Fruit fly (Drosophila melanogaster): ENCODE data around the gene CG16700.

The CG16700 gene

dm6 chrX:17093900-17094446, 2.3 kb downstream of the CG16700 start:
- no peak for TF ChIP-seq Hr96 (GFP tag; optimal IDR thresholded peaks at IDR 0.05)
- TF ChIP-seq CG7101 (tag; optimal IDR thresholded peaks at IDR 0.05) = peak; percentile 26

- TF ChIP-seq Mnt (GFP tag; optimal IDR thresholded peaks at IDR 0.05) = no peak
- no peak for TF ChIP-seq kay (GFP tag; ENCODE audit: borderline replicate concordance)
- TF ChIP-seq cnc (optimal IDR thresholded peaks at IDR 0.05) = no peak
- no peak for TF ChIP-seq CG11617 (GFP tag; optimal IDR thresholded peaks at IDR 0.05)
- no peak for TF ChIP-seq Clk (GFP tag; optimal IDR thresholded peaks at IDR 0.05)
- TF ChIP-seq CG33017 (tag; optimal IDR thresholded peaks at IDR 0.05) = no peak
- no peak for TF ChIP-seq Hr96 (GFP tag; optimal IDR thresholded peaks at IDR 0.05)
- no peak for TF ChIP-seq cic (GFP tag; optimal IDR thresholded peaks at IDR 0.05)
- TF ChIP-seq CG7045 (GFP tag; optimal IDR thresholded peaks at IDR 0.05) = no peak
- TF ChIP-seq Crg-1 (GFP tag; optimal IDR thresholded peaks at IDR 0.05) = no peak
- TF ChIP-seq toe (GFP tag; optimal IDR thresholded peaks at IDR 0.05) = no peak
- TF ChIP-seq CG1620 (GFP tag; optimal IDR thresholded peaks at IDR 0.05) = no peak
- TF ChIP-seq ovo (GFP tag; optimal IDR thresholded peaks at IDR 0.05) = no peak
- no peak for TF ChIP-seq CG5204 (GFP tag; optimal IDR thresholded peaks at IDR 0.05)
- TF ChIP-seq pad (GFP tag; optimal IDR thresholded peaks at IDR 0.05) = no peak
- TF ChIP-seq bab1 (GFP tag; optimal IDR thresholded peaks at IDR 0.05) = no peak
Observed at dm6 chrX:17105707-17106106, 14.1 kb downstream of the CG16700 start, which contains the start of gene Arpc3B. Gene Arpc3B, minus strand, starts transcription at chrX:17105852.

- TF ChIP-seq Hr96 (GFP tag; optimal IDR thresholded peaks at IDR 0.05) = no peak
- TF ChIP-seq bab1 (GFP tag; optimal IDR thresholded peaks at IDR 0.05) = peak; percentile 8
Observed at dm6 chrX:17106153-17106700, 14.6 kb downstream of the CG16700 start.

- peak; percentile 27 for TF ChIP-seq bab1 (GFP tag; optimal IDR thresholded peaks at IDR 0.05)
- TF ChIP-seq Mnt (GFP tag; optimal IDR thresholded peaks at IDR 0.05) = peak; percentile 48
- no peak for TF ChIP-seq Crg-1 (GFP tag; optimal IDR thresholded peaks at IDR 0.05)
- peak; percentile 0 for TF ChIP-seq CG7101 (tag; optimal IDR thresholded peaks at IDR 0.05)
- no peak for TF ChIP-seq CG7045 (GFP tag; optimal IDR thresholded peaks at IDR 0.05)
- TF ChIP-seq tj (GFP tag; optimal IDR thresholded peaks at IDR 0.05) = peak; percentile 45
Observed at dm6 chrX:17107401-17107916, 15.8 kb downstream of the CG16700 start, which contains the start of gene CG5004. Gene CG5004, plus strand, starts transcription at chrX:17107582.

dm6 chrX:17108000-17108399, 16.3 kb downstream of the CG16700 start:
- TF ChIP-seq CG7045 (GFP tag; optimal IDR thresholded peaks at IDR 0.05) = no peak
- TF ChIP-seq CG1620 (GFP tag; optimal IDR thresholded peaks at IDR 0.05) = no peak
- TF ChIP-seq CG11617 (GFP tag; optimal IDR thresholded peaks at IDR 0.05) = no peak
- no peak for TF ChIP-seq CG7101 (tag; optimal IDR thresholded peaks at IDR 0.05)
- TF ChIP-seq pad (GFP tag; optimal IDR thresholded peaks at IDR 0.05) = no peak
- no peak for TF ChIP-seq ovo (GFP tag; optimal IDR thresholded peaks at IDR 0.05)
- no peak for TF ChIP-seq Clk (GFP tag; optimal IDR thresholded peaks at IDR 0.05)
- no peak for TF ChIP-seq cic (GFP tag; optimal IDR thresholded peaks at IDR 0.05)
- no peak for TF ChIP-seq CG14711 (tag; optimal IDR thresholded peaks at IDR 0.05)
- TF ChIP-seq bab1 (GFP tag; optimal IDR thresholded peaks at IDR 0.05) = no peak
- TF ChIP-seq cnc (optimal IDR thresholded peaks at IDR 0.05) = no peak
- no peak for TF ChIP-seq toe (GFP tag; optimal IDR thresholded peaks at IDR 0.05)
- TF ChIP-seq Crg-1 (GFP tag; optimal IDR thresholded peaks at IDR 0.05) = no peak
- no peak for TF ChIP-seq CG5204 (GFP tag; optimal IDR thresholded peaks at IDR 0.05)
- TF ChIP-seq tj (GFP tag; optimal IDR thresholded peaks at IDR 0.05) = no peak
- TF ChIP-seq Hr96 (GFP tag; optimal IDR thresholded peaks at IDR 0.05) = no peak
- no peak for TF ChIP-seq CG33017 (tag; optimal IDR thresholded peaks at IDR 0.05)

- TF ChIP-seq kay (GFP tag; ENCODE audit: borderline replicate concordance) = peak; percentile 63
- no peak for TF ChIP-seq Hr96 (GFP tag; optimal IDR thresholded peaks at IDR 0.05)
- no peak for TF ChIP-seq CG7045 (GFP tag; optimal IDR thresholded peaks at IDR 0.05)
- TF ChIP-seq ovo (GFP tag; optimal IDR thresholded peaks at IDR 0.05) = no peak
- TF ChIP-seq bab1 (GFP tag; optimal IDR thresholded peaks at IDR 0.05) = no peak
- peak; percentile 9 for TF ChIP-seq CG7101 (tag; optimal IDR thresholded peaks at IDR 0.05)
- no peak for TF ChIP-seq CG5204 (GFP tag; optimal IDR thresholded peaks at IDR 0.05)
- no peak for TF ChIP-seq Crg-1 (GFP tag; optimal IDR thresholded peaks at IDR 0.05)
- TF ChIP-seq cic (GFP tag; optimal IDR thresholded peaks at IDR 0.05) = no peak
- no peak for TF ChIP-seq CG12768 (GFP tag; optimal IDR thresholded peaks at IDR 0.05)
- no peak for TF ChIP-seq toe (GFP tag; optimal IDR thresholded peaks at IDR 0.05)
- no peak for TF ChIP-seq Clk (GFP tag; optimal IDR thresholded peaks at IDR 0.05)
- TF ChIP-seq cnc (optimal IDR thresholded peaks at IDR 0.05) = no peak
- TF ChIP-seq Mnt (GFP tag; optimal IDR thresholded peaks at IDR 0.05) = no peak
- no peak for TF ChIP-seq pad (GFP tag; optimal IDR thresholded peaks at IDR 0.05)
- TF ChIP-seq CG14711 (tag; optimal IDR thresholded peaks at IDR 0.05) = no peak
- no peak for TF ChIP-seq CG1620 (GFP tag; optimal IDR thresholded peaks at IDR 0.05)
- TF ChIP-seq tj (GFP tag; optimal IDR thresholded peaks at IDR 0.05) = peak; percentile 30
- no peak for TF ChIP-seq CG33017 (tag; optimal IDR thresholded peaks at IDR 0.05)
- no peak for TF ChIP-seq CG11617 (GFP tag; optimal IDR thresholded peaks at IDR 0.05)
Observed at dm6 chrX:17109673-17110072, 18.0 kb downstream of the CG16700 start.

Data from whole organism, adult.